Fruit fly (Drosophila melanogaster): ENCODE results near the gene m-cup.

- TF ChIP-seq CTCF (optimal IDR thresholded peaks at IDR 0.05) (no peak), CG8478 (optimal IDR thresholded peaks at IDR 0.05) (no peak)
Observed at dm6 chr3R:17124177-17124576, 25.0 kb downstream of the m-cup start, which contains the start of gene CG45079.

Data from S2 (cell line).